Fruit fly (Drosophila melanogaster): ENCODE results near the gene CG11927.

The CG11927 gene

DNA sequence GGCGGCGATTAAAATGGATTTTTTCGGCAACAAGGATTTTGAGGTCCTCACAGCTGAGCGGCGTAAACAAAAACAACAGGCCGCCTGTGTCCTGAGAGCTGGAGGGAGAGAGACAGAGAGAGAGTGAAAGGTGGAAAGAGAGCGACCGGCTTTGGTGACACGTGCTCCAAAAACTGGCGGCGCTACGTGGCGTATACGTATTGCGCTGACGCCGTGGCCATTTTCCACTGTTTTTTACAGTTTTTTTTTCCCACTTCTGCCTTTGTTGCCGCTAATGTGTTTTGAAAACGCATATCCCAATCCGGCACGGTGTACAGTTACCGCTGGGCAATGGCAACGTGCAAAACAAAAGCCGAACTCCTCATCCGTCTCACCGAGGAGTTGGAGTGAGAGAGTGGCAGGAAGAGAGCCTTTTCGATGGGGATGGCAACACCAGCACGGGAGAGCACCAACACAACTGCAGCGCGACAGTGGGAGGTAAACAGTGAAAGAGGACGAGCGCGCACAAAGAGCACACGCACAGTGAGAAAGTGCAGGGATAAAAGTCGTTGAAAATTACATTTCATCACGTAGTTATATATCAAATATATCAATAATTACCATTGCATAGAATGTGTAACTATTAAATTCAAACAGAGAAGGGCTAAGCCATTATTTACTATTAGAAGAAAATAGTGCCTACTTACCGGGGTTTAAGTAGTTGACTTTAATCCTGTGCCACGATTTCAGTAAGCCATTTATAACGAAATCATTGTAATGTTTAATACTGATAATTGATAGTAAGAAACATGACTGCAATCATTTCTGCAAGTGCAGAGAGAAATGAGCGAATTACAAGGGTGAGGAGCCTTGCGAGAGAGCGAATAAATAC is 26.9 kb upstream of the CG11927 start (continued):
- peak; percentile 15 for TF ChIP-seq cg (GFP tag; optimal IDR thresholded peaks at IDR 0.05)
- TF ChIP-seq B-H1 (GFP tag; IDR thresholded peaks at IDR 0.05), result peak; percentile 10; the same call in 1 of the 3 replicates
- TF ChIP-seq CG11093 (GFP tag; IDR thresholded peaks at IDR 0.05), result peak; percentile 10; the same call in 1 of the 3 replicates
- peak; percentile 28 for TF ChIP-seq Max (GFP tag; optimal IDR thresholded peaks at IDR 0.05)
- TF ChIP-seq Vsx1 (GFP tag; optimal IDR thresholded peaks at IDR 0.05), result peak; percentile 19
- peak; percentile 52 to 68 for TF ChIP-seq bsh (GFP tag; optimal IDR thresholded peaks at IDR 0.05)
- TF ChIP-seq CG11723 (GFP tag; optimal IDR thresholded peaks at IDR 0.05), result no peak
- TF ChIP-seq Hr39 (optimal IDR thresholded peaks at IDR 0.05), result no peak
- TF ChIP-seq CG16863 (GFP tag; optimal IDR thresholded peaks at IDR 0.05), result peak; percentile 53
- peak; percentile 25 for TF ChIP-seq Med (GFP tag)
- TF ChIP-seq Nf-YC (tag; optimal IDR thresholded peaks at IDR 0.05), result peak; percentile 59
- peak; percentile 64 for TF ChIP-seq CG14710 (tag; optimal IDR thresholded peaks at IDR 0.05)
- peak; percentile 14 for TF ChIP-seq unpg (GFP tag; optimal IDR thresholded peaks at IDR 0.05)
- no peak for TF ChIP-seq Fer2 (tag; optimal IDR thresholded peaks at IDR 0.05)
- peak; percentile 0 for TF ChIP-seq CG8359 (GFP tag; optimal IDR thresholded peaks at IDR 0.05; ENCODE audit: borderline replicate concordance)
- peak; percentile 64 for TF ChIP-seq CG12659 (GFP tag; optimal IDR thresholded peaks at IDR 0.05)
- TF ChIP-seq NC2β (GFP tag; optimal IDR thresholded peaks at IDR 0.05), result peak; percentile 15
- peak; percentile 17; the same call in 1 of the 2 replicates for TF ChIP-seq Rfx (GFP tag; IDR thresholded peaks at IDR 0.05)
- TF ChIP-seq Lim3 (GFP tag; IDR thresholded peaks at IDR 0.05), result no peak
- TF ChIP-seq Ets65A (GFP tag), result peak; percentile 92
- peak; percentile 44; the same call in 1 of the 2 replicates for TF ChIP-seq HLH3B (GFP tag; IDR thresholded peaks at IDR 0.05)
- TF ChIP-seq Bdp1 (GFP tag; optimal IDR thresholded peaks at IDR 0.05), result peak; percentile 24
- peak; percentile 41 for TF ChIP-seq Hsf (GFP tag; optimal IDR thresholded peaks at IDR 0.05)
- TF ChIP-seq CoRest (tag; optimal IDR thresholded peaks at IDR 0.05), result no peak
- peak in 1 of 2 experiments; percentile 5 for TF ChIP-seq insv (GFP tag; optimal IDR thresholded peaks at IDR 0.05)
- TF ChIP-seq inv (GFP tag; IDR thresholded peaks at IDR 0.05; ENCODE audit: partially characterized antibody), result no peak
- TF ChIP-seq bcd (GFP tag; optimal IDR thresholded peaks at IDR 0.05), result peak; percentile 18
- peak; percentile 40; the same call in 1 of the 2 replicates for TF ChIP-seq ranshi (GFP tag; IDR thresholded peaks at IDR 0.05)
- peak; percentile 44 for TF ChIP-seq E2f1 (GFP tag; IDR thresholded peaks at IDR 0.05)
- no peak for TF ChIP-seq CG16779 (GFP tag; IDR thresholded peaks at IDR 0.05)
- peak; percentile 58; the same call in 1 of the 3 replicates for TF ChIP-seq CG7357 (GFP tag; IDR thresholded peaks at IDR 0.05)
- peak; percentile 11 for TF ChIP-seq Kr (GFP tag; optimal IDR thresholded peaks at IDR 0.05)
- peak; percentile 38 for TF ChIP-seq CG32772 (GFP tag; IDR thresholded peaks at IDR 0.05)
- no peak for TF ChIP-seq da (GFP tag; optimal IDR thresholded peaks at IDR 0.05)
- TF ChIP-seq CG9727 (GFP tag; optimal IDR thresholded peaks at IDR 0.05), result peak; percentile 88
- peak; percentile 39 for TF ChIP-seq danr (GFP tag; IDR thresholded peaks at IDR 0.05)
- peak; percentile 46 for TF ChIP-seq HmgZ (tag; optimal IDR thresholded peaks at IDR 0.05)
- TF ChIP-seq CG5953 (GFP tag; IDR thresholded peaks at IDR 0.05), result 0 out of 2 replicates have a peak, but pooled peaks have one; percentile 3
- peak; percentile 50 for TF ChIP-seq tin (GFP tag; optimal IDR thresholded peaks at IDR 0.05)
- peak; percentile 16 for TF ChIP-seq NfI (GFP tag; optimal IDR thresholded peaks at IDR 0.05)
- peak; percentile 2 for TF ChIP-seq Blimp-1 (GFP tag; optimal IDR thresholded peaks at IDR 0.05)
- TF ChIP-seq CG10543 (GFP tag; optimal IDR thresholded peaks at IDR 0.05), result peak; percentile 34
- no peak for TF ChIP-seq Hey (tag; optimal IDR thresholded peaks at IDR 0.05)
- TF ChIP-seq CG14014 (GFP tag; IDR thresholded peaks at IDR 0.05), result no peak
- peak; percentile 32 for TF ChIP-seq CG1832 (GFP tag; optimal IDR thresholded peaks at IDR 0.05)
- peak; percentile 30 for TF ChIP-seq pnt (GFP tag; optimal IDR thresholded peaks at IDR 0.05)
- peak; percentile 55 for TF ChIP-seq nmo (GFP tag; optimal IDR thresholded peaks at IDR 0.05)
- peak; percentile 35 for TF ChIP-seq pros (GFP tag; optimal IDR thresholded peaks at IDR 0.05)
